Fruit fly (Drosophila melanogaster): ENCODE measurements around the gene nau.

Gene nau

dm6 chr3R:23733771-23734170, 15.6 kb upstream of the nau start:
- TF ChIP-seq noc (tag; optimal IDR thresholded peaks at IDR 0.05): no peak

dm6 chr3R:23732990-23733512, 14.9 kb upstream of the nau start, which contains the start of the genes Hmgcr and Rpn9:
Gene Hmgcr, plus strand, starts transcription at chr3R:23733324.
Gene Rpn9, minus strand, starts transcription at chr3R:23733462.
- no peak for TF ChIP-seq noc (tag; optimal IDR thresholded peaks at IDR 0.05)

dm6 chr3R:23732533-23732932, 14.4 kb upstream of the nau start:
- TF ChIP-seq noc (tag; optimal IDR thresholded peaks at IDR 0.05): no peak

dm6 chr3R:23730472-23730801, 12.3 kb upstream of the nau start:
- no peak for TF ChIP-seq noc (tag; optimal IDR thresholded peaks at IDR 0.05)

- no peak for TF ChIP-seq noc (tag; optimal IDR thresholded peaks at IDR 0.05)
Observed at dm6 chr3R:23729632-23730471, 11.7 kb upstream of the nau start.

- TF ChIP-seq noc (tag; optimal IDR thresholded peaks at IDR 0.05): peak; percentile 78
Observed at dm6 chr3R:23729066-23729465, 10.9 kb upstream of the nau start.

- no peak for TF ChIP-seq noc (tag; optimal IDR thresholded peaks at IDR 0.05)
Observed at dm6 chr3R:23728086-23728485, 9.9 kb upstream of the nau start.

- TF ChIP-seq noc (tag; optimal IDR thresholded peaks at IDR 0.05): peak; percentile 69
Observed at dm6 chr3R:23727657-23728056, 9.5 kb upstream of the nau start.

dm6 chr3R:23726740-23727139, 8.6 kb upstream of the nau start:
- peak; percentile 98 for TF ChIP-seq noc (tag; optimal IDR thresholded peaks at IDR 0.05)

dm6 chr3R:23725711-23726349, 7.7 kb upstream of the nau start:
- peak; percentile 61 for TF ChIP-seq noc (tag; optimal IDR thresholded peaks at IDR 0.05)

dm6 chr3R:23724843-23725506, 6.8 kb upstream of the nau start:
- TF ChIP-seq noc (tag; optimal IDR thresholded peaks at IDR 0.05): peak; percentile 90

dm6 chr3R:23723381-23724034, 5.4 kb upstream of the nau start:
- TF ChIP-seq noc (tag; optimal IDR thresholded peaks at IDR 0.05): no peak

- peak; percentile 89 for TF ChIP-seq noc (tag; optimal IDR thresholded peaks at IDR 0.05)
Observed at dm6 chr3R:23722680-23723372, 4.7 kb upstream of the nau start, which contains the start of gene CG10365. Gene CG10365, plus strand, starts transcription at chr3R:23723331.

- peak; percentile 44 for TF ChIP-seq noc (tag; optimal IDR thresholded peaks at IDR 0.05)
Observed at dm6 chr3R:23721936-23722335, 3.8 kb upstream of the nau start.

dm6 chr3R:23721525-23721924, 3.4 kb upstream of the nau start, which contains the start of gene CG10232:
Gene CG10232, minus strand, starts transcription at chr3R:23721625.
- TF ChIP-seq noc (tag; optimal IDR thresholded peaks at IDR 0.05): no peak

Measured in whole organism, larva.